Worm (Caenorhabditis elegans) whole organism, L2 larva: ENCODE measurements around the gene C27F2.4.

Experiments used
- alr-1 ChIP-seq: fragments of 150-350 bp; optimal IDR thresholded peaks from 2 replicates; lab custom pipeline; 2014; ENCODE audit warnings: missing biosample characterization, missing genetic modification characterization
- aly-2 ChIP-seq: fragments of 150-350 bp; optimal IDR thresholded peaks from 2 replicates; lab custom pipeline; 2014; ENCODE audit warnings: missing biosample characterization, missing genetic modification characterization
- crh-2 ChIP-seq: sonication (generic microtip); optimal IDR thresholded peaks from 2 replicates; lab custom pipeline; 2017; ENCODE audit warnings: missing biosample characterization, missing genetic modification characterization
- egl-27 ChIP-seq: sonication (generic microtip); optimal IDR thresholded peaks from 3 replicates; lab custom pipeline; 2017; ENCODE audit warnings: missing biosample characterization, missing genetic modification reagents, missing genetic modification characterization
- elt-1 ChIP-seq: fragments of 150-350 bp; optimal IDR thresholded peaks from 2 replicates; lab custom pipeline; 2014; ENCODE audit warnings: missing biosample characterization, missing genetic modification characterization
- lin-11 ChIP-seq: fragments of 150-350 bp; sonication (generic microtip); optimal IDR thresholded peaks from 2 replicates; lab custom pipeline; 2014; ENCODE audit warnings: missing biosample characterization, missing genetic modification characterization, inconsistent platforms, mixed read lengths
- lin-13 ChIP-seq: fragments of 150-350 bp; optimal IDR thresholded peaks from 2 replicates; lab custom pipeline; 2014; ENCODE audit warnings: missing biosample characterization, missing genetic modification reagents, missing genetic modification characterization
- nhr-12 ChIP-seq: fragments of 150-350 bp; optimal IDR thresholded peaks from 2 replicates; lab custom pipeline; 2014; ENCODE audit warnings: missing biosample characterization, missing genetic modification characterization
- nhr-237 ChIP-seq: fragments of 150-350 bp; optimal IDR thresholded peaks from 2 replicates; lab custom pipeline; 2014; ENCODE audit warnings: missing biosample characterization, missing genetic modification characterization
- nhr-25 ChIP-seq: fragments of 150-350 bp; sonication (generic microtip); optimal IDR thresholded peaks from 3 replicates; lab custom pipeline; 2014; ENCODE audit warnings: missing biosample characterization, missing genetic modification characterization
- sem-4 ChIP-seq: fragments of 150-350 bp; optimal IDR thresholded peaks from 2 replicates; lab custom pipeline; 2014; ENCODE audit warnings: missing biosample characterization, missing genetic modification reagents, missing genetic modification characterization
- unc-39 ChIP-seq: fragments of 150-350 bp; optimal IDR thresholded peaks from 2 replicates; lab custom pipeline; 2014; ENCODE audit warnings: missing biosample characterization, missing genetic modification characterization
- unc-55 ChIP-seq: fragments of 150-350 bp; sonication (generic microtip); optimal IDR thresholded peaks from 3 replicates; lab custom pipeline; 2014; ENCODE audit warnings: missing biosample characterization, missing genetic modification reagents, missing genetic modification characterization
- ztf-11 ChIP-seq: sonication (generic microtip); optimal IDR thresholded peaks from 2 replicates; lab custom pipeline; 2017; ENCODE audit warnings: missing biosample characterization, missing genetic modification characterization

ce11 chrIII:4920221-4920620, 39.9 kb downstream of the C27F2.4 start, which contains the start of gene ula-1:
- TF ChIP-seq unc-39 (no peak), lin-11 (tag; lab: Kevin White, UChicago) (no peak), ztf-11 (tag; lab: Kevin White, UChicago) (no peak), crh-2 (no peak), lin-13 (GFP tag; lab: Kevin White, UChicago) (no peak), egl-27 (tag; lab: Kevin White, UChicago) (no peak), alr-1 (tag; lab: Kevin White, UChicago) (no peak), nhr-12 (tag; lab: Kevin White, UChicago) (no peak), aly-2 (tag; lab: Kevin White, UChicago) (no peak), nhr-25 (tag; lab: Kevin White, UChicago) (no peak), nhr-237 (no peak), sem-4 (tag; lab: Kevin White, UChicago) (no peak), elt-1 (tag; lab: Kevin White, UChicago) (no peak), unc-55 (no peak)
